Worm (Caenorhabditis elegans) whole organism, L1 larva: ENCODE results near the gene Y102F5A.1.

ENCODE experiments used
- efl-1 ChIP-seq, 4 experiments: fragments of 150-350 bp; optimal IDR thresholded peaks in 3 of 4; peaks in 1 of 4; 1 replicate in 1 of 4; 2 replicates in 3 of 4; lab custom pipeline; 2014; ENCODE audit warnings: missing biosample characterization in 2 of 4, missing genetic modification characterization in 2 of 4, missing genetic modification reagents in 2 of 4
- elt-2 ChIP-seq: sonication (generic microtip); optimal IDR thresholded peaks from 2 replicates; lab custom pipeline; 2016; ENCODE audit warnings: missing genetic modification characterization, mild to moderate bottlenecking, inconsistent platforms, missing compliant biosample characterization, missing genetic modification reagents
- fkh-8 ChIP-seq: sonication (generic microtip); optimal IDR thresholded peaks from 2 replicates; lab custom pipeline; 2016; ENCODE audit warnings: mild to moderate bottlenecking, missing genetic modification characterization, missing compliant biosample characterization
- nhr-11 ChIP-seq: fragments of 150-350 bp; optimal IDR thresholded peaks from 2 replicates; lab custom pipeline; 2014; ENCODE audit warnings: missing biosample characterization, missing genetic modification characterization
- nhr-237 ChIP-seq: fragments of 150-350 bp; optimal IDR thresholded peaks from 2 replicates; lab custom pipeline; 2014; ENCODE audit warnings: missing biosample characterization, missing genetic modification characterization
- nhr-28 ChIP-seq: fragments of 150-350 bp; optimal IDR thresholded peaks from 2 replicates; lab custom pipeline; 2014; ENCODE audit warnings: missing biosample characterization, missing genetic modification characterization
- pag-3 ChIP-seq: sonication (generic microtip); optimal IDR thresholded peaks from 2 replicates; lab custom pipeline; 2017; ENCODE audit warnings: missing genetic modification characterization, mild to moderate bottlenecking, missing compliant biosample characterization, antibody characterized with exemption, borderline replicate concordance; ENCODE audit not compliant: insufficient read depth
- rnt-1 ChIP-seq: sonication (generic microtip); optimal IDR thresholded peaks from 2 replicates; lab custom pipeline; 2016; ENCODE audit warnings: mild to moderate bottlenecking, missing genetic modification characterization, moderate library complexity, missing compliant biosample characterization
- skn-1 ChIP-seq: fragments of 150-350 bp; optimal IDR thresholded peaks from 2 replicates; lab custom pipeline; 2014; ENCODE audit warnings: missing biosample characterization, missing genetic modification characterization
- snpc-4 ChIP-seq: fragments of 150-350 bp; optimal IDR thresholded peaks from 2 replicates; lab custom pipeline; 2014; ENCODE audit warnings: missing biosample characterization, missing genetic modification characterization
- sptf-1 ChIP-seq: fragments of 150-350 bp; optimal IDR thresholded peaks from 2 replicates; lab custom pipeline; 2014; ENCODE audit warnings: missing biosample characterization, missing genetic modification characterization

- TF ChIP-seq nhr-237 (tag; lab: Kevin White, UChicago), result no peak
- TF ChIP-seq fkh-8 (tag; lab: Kevin White, UChicago), result peak; percentile 10
- TF ChIP-seq elt-2 (tag; lab: Kevin White, UChicago), result peak; percentile 92
- no peak for TF ChIP-seq pag-3 (tag; lab: Kevin White, UChicago)
- no peak for TF ChIP-seq nhr-11 (tag; lab: Kevin White, UChicago)
- no peak for TF ChIP-seq sptf-1 (tag; lab: Kevin White, UChicago)
- TF ChIP-seq skn-1 (tag; lab: Kevin White, UChicago), result no peak
- no peak for TF ChIP-seq snpc-4 (tag; lab: Kevin White, UChicago)
- no peak for TF ChIP-seq efl-1 (optimal IDR thresholded peaks at IDR 0.05; lab: Kevin White, UChicago)
- TF ChIP-seq efl-1 (GFP tag; optimal IDR thresholded peaks at IDR 0.05 in 1 of 2; lab: Kevin White, UChicago), result no peak
- no peak for TF ChIP-seq rnt-1 (tag; lab: Kevin White, UChicago)
- no peak for TF ChIP-seq nhr-28 (tag; lab: Kevin White, UChicago)
Observed at ce11 chrX:11738602-11739100, 45.5 kb downstream of the Y102F5A.1 start, which contains the start of gene nspa-9.
